Worm (Caenorhabditis elegans) whole organism, L4/young adult: Measurements from ENCODE around the gene fic-1.

ENCODE experiments used
- W03F9.2 ChIP-seq: fragments of 150-350 bp; optimal IDR thresholded peaks from 2 replicates; lab custom pipeline; 2014; ENCODE audit warnings: missing biosample characterization, missing genetic modification characterization
- him-1 ChIP-seq: sonication (generic microtip); optimal IDR thresholded peaks from 2 replicates; lab custom pipeline; 2016; ENCODE audit warnings: missing genotype, missing genetic modification reagents, missing genetic modification characterization, missing compliant biosample characterization

DNA sequence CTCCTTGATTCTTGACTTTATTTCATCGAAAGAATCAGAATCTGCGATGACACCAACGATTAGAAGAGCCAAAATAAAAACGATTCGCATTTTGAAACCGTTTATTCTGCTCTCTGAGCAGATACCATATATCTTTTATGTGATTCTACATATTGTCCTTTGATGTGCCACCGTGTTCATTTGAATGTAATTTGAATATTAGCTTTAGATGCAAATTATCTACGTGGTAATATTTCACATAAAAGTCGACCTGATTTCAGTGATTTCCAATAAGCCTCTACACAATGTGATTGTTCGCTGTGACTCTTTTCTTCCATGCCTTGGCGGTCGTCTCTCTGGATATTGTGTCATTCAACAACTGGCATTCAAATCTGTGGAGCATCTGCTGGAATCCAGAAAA, 38.2 kb upstream of the fic-1 start, which contains the start of the genes F13E9.9 and F13E9.19:
- TF ChIP-seq him-1 (tag; lab: Kevin White, UChicago) (no peak), W03F9.2 (no peak)
